Worm (Caenorhabditis elegans) whole organism, L4/young adult: ENCODE results near the gene fbxb-51.
"Not testable (repeated sequence)": the region's sequence is repeated elsewhere in the genome, so short reads cannot be mapped to it uniquely, and the experiment has no call there.

Experiments
- W03F9.2 ChIP-seq: fragments of 150-350 bp; optimal IDR thresholded peaks from 2 replicates; lab custom pipeline; 2014; ENCODE audit warnings: missing biosample characterization, missing genetic modification characterization
- dao-5 ChIP-seq: sonication (generic microtip); optimal IDR thresholded peaks from 2 replicates; lab custom pipeline; 2016; ENCODE audit warnings: missing genotype, missing genetic modification characterization, moderate library complexity, missing compliant biosample characterization
- him-1 ChIP-seq: sonication (generic microtip); optimal IDR thresholded peaks from 2 replicates; lab custom pipeline; 2016; ENCODE audit warnings: missing genotype, missing genetic modification reagents, missing genetic modification characterization, missing compliant biosample characterization

fbxb-51 gene

ce11 chrII:1545625-1546024 is 4.9 kb upstream of the fbxb-51 start, which contains the start of gene K05F6.12:
Gene K05F6.12, plus strand, starts transcription at chrII:1545925.
- TF ChIP-seq W03F9.2 (tag; lab: Kevin White, UChicago) (no peak), dao-5 (tag; lab: Kevin White, UChicago) (no peak), him-1 (no peak)

ce11 chrII:1556217-1556616 is 5.7 kb downstream of the fbxb-51 start, which contains the start of the genes fbxb-54 and fbxb-50:
Gene fbxb-54, minus strand, starts transcription at chrII:1556317.
Gene fbxb-50, plus strand, starts transcription at chrII:1556443.
- not testable (repeated sequence) for TF ChIP-seq dao-5 (tag; lab: Kevin White, UChicago); him-1; W03F9.2 (tag; lab: Kevin White, UChicago)

- no peak for TF ChIP-seq dao-5 (tag; lab: Kevin White, UChicago)
- no peak for TF ChIP-seq W03F9.2 (tag; lab: Kevin White, UChicago)
- TF ChIP-seq him-1: no peak
These were observed 10.3 kb downstream of the fbxb-51 start for ce11 chrII:1560839-1561238.

ce11 chrII:1561863-1562262 is 11.4 kb downstream of the fbxb-51 start, which contains the start of gene K05F6.14:
Gene K05F6.14, plus strand, starts transcription at chrII:1562163.
- no peak for TF ChIP-seq him-1

ce11 chrII:1567646-1568045 is 17.1 kb downstream of the fbxb-51 start, which contains the start of gene K05F6.8:
Gene K05F6.8, minus strand, starts transcription at chrII:1567746.
- TF ChIP-seq W03F9.2 (tag; lab: Kevin White, UChicago) (no peak), dao-5 (tag; lab: Kevin White, UChicago) (no peak), him-1 (no peak)

ce11 chrII:1568214-1568613 is 17.7 kb downstream of the fbxb-51 start, which contains the start of gene fbxb-49:
Gene fbxb-49, plus strand, starts transcription at chrII:1568514.
- no peak for TF ChIP-seq W03F9.2 (tag; lab: Kevin White, UChicago)
- no peak for TF ChIP-seq him-1
- no peak for TF ChIP-seq dao-5 (tag; lab: Kevin White, UChicago)

ce11 chrII:1571032-1571431 is 20.5 kb downstream of the fbxb-51 start, which contains the start of gene fbxb-46:
Gene fbxb-46, minus strand, starts transcription at chrII:1571132.
- no peak for TF ChIP-seq dao-5 (tag; lab: Kevin White, UChicago)
- no peak for TF ChIP-seq him-1
- no peak for TF ChIP-seq W03F9.2 (tag; lab: Kevin White, UChicago)

ce11 chrII:1576030-1576429 is 25.5 kb downstream of the fbxb-51 start, which contains the start of gene K05F6.10:
Gene K05F6.10, minus strand, starts transcription at chrII:1576130.
- TF ChIP-seq W03F9.2 (tag; lab: Kevin White, UChicago) (no peak), him-1 (no peak), dao-5 (tag; lab: Kevin White, UChicago) (no peak)

- TF ChIP-seq dao-5 (tag; lab: Kevin White, UChicago): no peak
- no peak for TF ChIP-seq him-1
- TF ChIP-seq W03F9.2 (tag; lab: Kevin White, UChicago): no peak
These were observed 26.3 kb downstream of the fbxb-51 start for ce11 chrII:1576772-1577171.

- no peak for TF ChIP-seq him-1
- no peak for TF ChIP-seq W03F9.2 (tag; lab: Kevin White, UChicago)
- no peak for TF ChIP-seq dao-5 (tag; lab: Kevin White, UChicago)
These were observed 29.4 kb downstream of the fbxb-51 start, which contains the start of gene math-38 for ce11 chrII:1579886-1580285. Gene math-38, minus strand, starts transcription at chrII:1579986.

ce11 chrII:1584140-1584539 is 33.6 kb downstream of the fbxb-51 start, which contains the start of gene clec-21:
Gene clec-21, minus strand, starts transcription at chrII:1584240.
- no peak for TF ChIP-seq dao-5 (tag; lab: Kevin White, UChicago)
- TF ChIP-seq W03F9.2 (tag; lab: Kevin White, UChicago): no peak

ce11 chrII:1586305-1586704 is 35.8 kb downstream of the fbxb-51 start, which contains the start of gene T07H3.8:
Gene T07H3.8, plus strand, starts transcription at chrII:1586605.
- no peak for TF ChIP-seq him-1
- TF ChIP-seq dao-5 (tag; lab: Kevin White, UChicago): no peak
- no peak for TF ChIP-seq W03F9.2 (tag; lab: Kevin White, UChicago)

- TF ChIP-seq dao-5 (tag; lab: Kevin White, UChicago) (no peak), him-1 (no peak), W03F9.2 (tag; lab: Kevin White, UChicago) (no peak)
These were observed 39.3 kb downstream of the fbxb-51 start, which contains the start of gene T07H3.7 for ce11 chrII:1589845-1590244. Gene T07H3.7, minus strand, starts transcription at chrII:1589945.

ce11 chrII:1595137-1595536 is 44.6 kb downstream of the fbxb-51 start, which contains the start of gene clec-20:
Gene clec-20, minus strand, starts transcription at chrII:1595237.
- TF ChIP-seq dao-5 (tag; lab: Kevin White, UChicago) (no peak), W03F9.2 (tag; lab: Kevin White, UChicago) (no peak), him-1 (no peak)
